Worm (Caenorhabditis elegans) whole organism, mixed stage, embryonic: ENCODE results near the gene ran-1.

Experiments
- M03D4.4 ChIP-seq: sonication (generic microtip); optimal IDR thresholded peaks from 2 replicates; lab custom pipeline; 2017; ENCODE audit warnings: mild to moderate bottlenecking, missing genetic modification characterization, missing compliant biosample characterization
- bed-3 ChIP-seq: fragments of 200-800 bp; sonication (Bioruptor generic); optimal IDR thresholded peaks from 3 replicates; lab custom pipeline; 2018; ENCODE audit warnings: mild to moderate bottlenecking, missing genetic modification characterization, moderate library complexity, missing compliant biosample characterization
- blmp-1 ChIP-seq: fragments of 150-350 bp; optimal IDR thresholded peaks from 2 replicates; lab custom pipeline; 2014; ENCODE audit warnings: missing biosample characterization, missing genetic modification characterization
- ceh-39 ChIP-seq: fragments of 150-350 bp; optimal IDR thresholded peaks from 2 replicates; lab custom pipeline; 2014; ENCODE audit warnings: missing biosample characterization, missing genetic modification characterization
- ceh-43 ChIP-seq: fragments of 200-800 bp; sonication (Bioruptor generic); optimal IDR thresholded peaks from 2 replicates; lab custom pipeline; 2018; ENCODE audit warnings: mild to moderate bottlenecking, missing genetic modification characterization, moderate library complexity, missing compliant biosample characterization
- ceh-83 ChIP-seq: fragments of 200-800 bp; sonication (Bioruptor generic); optimal IDR thresholded peaks from 2 replicates; lab custom pipeline; 2018; ENCODE audit warnings: mild to moderate bottlenecking, missing genetic modification characterization, missing compliant biosample characterization
- ces-1 ChIP-seq: fragments of 150-350 bp; optimal IDR thresholded peaks from 2 replicates; lab custom pipeline; 2014; ENCODE audit warnings: missing biosample characterization, missing genetic modification reagents, missing genetic modification characterization
- cnd-1 ChIP-seq: fragments of 200-800 bp; sonication (Bioruptor generic); optimal IDR thresholded peaks from 2 replicates; lab custom pipeline; 2018; ENCODE audit warnings: mild to moderate bottlenecking, missing genetic modification characterization, missing compliant biosample characterization
- drap-1 ChIP-seq: fragments of 200-800 bp; sonication (Bioruptor generic); optimal IDR thresholded peaks from 3 replicates; lab custom pipeline; 2018; ENCODE audit warnings: mild to moderate bottlenecking, missing genetic modification characterization, missing compliant biosample characterization
- elt-1 ChIP-seq: sonication (generic microtip); optimal IDR thresholded peaks from 2 replicates; lab custom pipeline; 2017; ENCODE audit warnings: missing genetic modification characterization, mild to moderate bottlenecking, missing compliant biosample characterization, antibody characterized with exemption, moderate library complexity, borderline replicate concordance; ENCODE audit not compliant: insufficient read depth
- elt-3 ChIP-seq: fragments of 150-350 bp; optimal IDR thresholded peaks from 2 replicates; lab custom pipeline; 2014; ENCODE audit warnings: missing biosample characterization, missing genetic modification characterization
- flh-1 ChIP-seq: fragments of 200-800 bp; sonication (Bioruptor generic); optimal IDR thresholded peaks from 2 replicates; lab custom pipeline; 2018; ENCODE audit warnings: mild to moderate bottlenecking, missing genetic modification characterization, moderate library complexity, missing compliant biosample characterization
- ham-2 ChIP-seq: fragments of 200-800 bp; sonication (Bioruptor generic); optimal IDR thresholded peaks from 2 replicates; lab custom pipeline; 2018; ENCODE audit warnings: mild to moderate bottlenecking, missing genetic modification characterization, missing compliant biosample characterization
- hlh-1 ChIP-seq: fragments of 150-350 bp; optimal IDR thresholded peaks from 2 replicates; lab custom pipeline; 2014; ENCODE audit warnings: missing biosample characterization, missing genetic modification reagents, missing genetic modification characterization
- lin-13 ChIP-seq: fragments of 150-350 bp; optimal IDR thresholded peaks from 2 replicates; lab custom pipeline; 2014; ENCODE audit warnings: missing biosample characterization, missing genetic modification characterization
- lin-32 ChIP-seq: fragments of 200-800 bp; sonication (Bioruptor generic); optimal IDR thresholded peaks from 2 replicates; lab custom pipeline; 2018; ENCODE audit warnings: mild to moderate bottlenecking, missing genetic modification characterization, missing compliant biosample characterization
- lsy-2 ChIP-seq: fragments of 150-350 bp; optimal IDR thresholded peaks from 2 replicates; lab custom pipeline; 2014; ENCODE audit warnings: missing biosample characterization, missing genetic modification characterization
- mab-5 ChIP-seq: fragments of 150-350 bp; optimal IDR thresholded peaks from 2 replicates; lab custom pipeline; 2014; ENCODE audit warnings: missing biosample characterization, missing genetic modification characterization
- mep-1 ChIP-seq: fragments of 150-350 bp; optimal IDR thresholded peaks from 2 replicates; lab custom pipeline; 2017; ENCODE audit warnings: missing biosample characterization, missing genetic modification reagents, missing genetic modification characterization, inconsistent platforms
- mls-2 ChIP-seq: sonication (generic microtip); optimal IDR thresholded peaks from 2 replicates; lab custom pipeline; 2016; ENCODE audit warnings: mild to moderate bottlenecking, missing genetic modification characterization, moderate library complexity, missing compliant biosample characterization
- nhr-12 ChIP-seq: fragments of 150-350 bp; optimal IDR thresholded peaks from 2 replicates; lab custom pipeline; 2014; ENCODE audit warnings: missing biosample characterization, missing genetic modification characterization
- nhr-2 ChIP-seq: fragments of 150-350 bp; optimal IDR thresholded peaks from 2 replicates; lab custom pipeline; 2014; ENCODE audit warnings: missing biosample characterization, missing genetic modification characterization
- nhr-237 ChIP-seq: fragments of 150-350 bp; optimal IDR thresholded peaks from 2 replicates; lab custom pipeline; 2014; ENCODE audit warnings: missing biosample characterization, missing genetic modification characterization
- nhr-28 ChIP-seq: fragments of 150-350 bp; optimal IDR thresholded peaks from 2 replicates; lab custom pipeline; 2014; ENCODE audit warnings: missing biosample characterization, missing genetic modification characterization
- nhr-76 ChIP-seq: sonication (generic microtip); optimal IDR thresholded peaks from 2 replicates; lab custom pipeline; 2017; ENCODE audit warnings: missing biosample characterization, missing genetic modification characterization
- pha-4 ChIP-seq: fragments of 150-350 bp; optimal IDR thresholded peaks from 2 replicates; lab custom pipeline; 2018; ENCODE audit warnings: missing biosample characterization, missing genetic modification reagents, missing genetic modification characterization
- sem-2 ChIP-seq: fragments of 200-800 bp; sonication (Bioruptor generic); optimal IDR thresholded peaks from 2 replicates; lab custom pipeline; 2018; ENCODE audit warnings: mild to moderate bottlenecking, missing genetic modification characterization, missing compliant biosample characterization
- snpc-4 ChIP-seq: fragments of 150-350 bp; optimal IDR thresholded peaks from 2 replicates; lab custom pipeline; 2014; ENCODE audit warnings: missing biosample characterization, missing genetic modification characterization
- sptf-1 ChIP-seq: sonication (generic microtip); optimal IDR thresholded peaks from 2 replicates; lab custom pipeline; 2017; ENCODE audit warnings: mild to moderate bottlenecking, missing genetic modification characterization, moderate library complexity, missing compliant biosample characterization
- tbx-8 ChIP-seq: fragments of 200-800 bp; sonication (Bioruptor generic); optimal IDR thresholded peaks from 2 replicates; lab custom pipeline; 2018; ENCODE audit warnings: mild to moderate bottlenecking, missing genetic modification characterization, moderate library complexity, missing compliant biosample characterization
- unc-120 ChIP-seq: sonication (generic microtip); optimal IDR thresholded peaks from 2 replicates; lab custom pipeline; 2017; ENCODE audit warnings: missing genetic modification characterization, missing compliant biosample characterization; ENCODE audit not compliant: poor library complexity, severe bottlenecking
- unc-39 ChIP-seq: fragments of 150-350 bp; optimal IDR thresholded peaks from 2 replicates; lab custom pipeline; 2014; ENCODE audit warnings: missing biosample characterization, missing genetic modification characterization
- unc-62 ChIP-seq: fragments of 150-350 bp; optimal IDR thresholded peaks from 2 replicates; lab custom pipeline; 2014; ENCODE audit warnings: missing biosample characterization, missing genetic modification reagents, missing genetic modification characterization
- zip-8 ChIP-seq: fragments of 150-350 bp; optimal IDR thresholded peaks from 2 replicates; lab custom pipeline; 2014; ENCODE audit warnings: missing biosample characterization, missing genetic modification characterization
- ztf-11 ChIP-seq: fragments of 150-350 bp; optimal IDR thresholded peaks from 2 replicates; lab custom pipeline; 2014; ENCODE audit warnings: missing biosample characterization, missing genetic modification characterization

Gene ran-1

ce11 chrIII:10747620-10748479 lies at the start of gene ran-1, which contains the start of gene dkc-1:
ran-1 (minus strand) TSS chrIII:10747728.
dkc-1 (plus strand) TSS chrIII:10748429.
- TF ChIP-seq nhr-76 (tag; lab: Kevin White, UChicago): no peak
- TF ChIP-seq pha-4: peak; percentile 64
- TF ChIP-seq ham-2 (GFP tag; lab: Kevin White, UChicago): no peak
- TF ChIP-seq nhr-12 (tag; lab: Kevin White, UChicago): no peak
- TF ChIP-seq nhr-237: peak; percentile 45
- no peak for TF ChIP-seq cnd-1 (tag; lab: Kevin White, UChicago)
- no peak for TF ChIP-seq blmp-1 (tag; lab: Kevin White, UChicago)
- TF ChIP-seq mab-5 (tag; lab: Kevin White, UChicago): no peak
- TF ChIP-seq flh-1 (GFP tag; lab: Kevin White, UChicago): no peak
- TF ChIP-seq ceh-83 (GFP tag; lab: Kevin White, UChicago): peak; percentile 13
- TF ChIP-seq bed-3 (GFP tag; lab: Kevin White, UChicago): no peak
- no peak for TF ChIP-seq ceh-43 (GFP tag; lab: Kevin White, UChicago)
- no peak for TF ChIP-seq elt-1 (tag; lab: Kevin White, UChicago)
- TF ChIP-seq M03D4.4 (tag; lab: Kevin White, UChicago): peak; percentile 10
- peak; percentile 64 for TF ChIP-seq unc-120 (tag; lab: Kevin White, UChicago)
- peak; percentile 55 for TF ChIP-seq lsy-2 (tag; lab: Kevin White, UChicago)
- peak; percentile 80 for TF ChIP-seq ceh-39 (tag; lab: Kevin White, UChicago)
- peak; percentile 32 for TF ChIP-seq lin-13
- TF ChIP-seq ztf-11 (tag; lab: Kevin White, UChicago): no peak
- peak; percentile 23 for TF ChIP-seq ces-1 (GFP tag; lab: Kevin White, UChicago)
- no peak for TF ChIP-seq zip-8 (tag; lab: Kevin White, UChicago)
- TF ChIP-seq sem-2: no peak
- TF ChIP-seq nhr-2 (tag; lab: Kevin White, UChicago): no peak
- TF ChIP-seq mep-1 (tag; lab: Kevin White, UChicago): peak; percentile 96
- no peak for TF ChIP-seq unc-62 (GFP tag; lab: Kevin White, UChicago)
- no peak for TF ChIP-seq elt-3 (tag; lab: Kevin White, UChicago)
- TF ChIP-seq hlh-1: no peak
- TF ChIP-seq mls-2 (tag; lab: Kevin White, UChicago): no peak
- TF ChIP-seq sptf-1 (tag; lab: Kevin White, UChicago): peak; percentile 56
- TF ChIP-seq lin-32 (GFP tag; lab: Kevin White, UChicago): no peak
- TF ChIP-seq tbx-8 (GFP tag; lab: Kevin White, UChicago): no peak
- TF ChIP-seq snpc-4: no peak

- TF ChIP-seq drap-1 (GFP tag; lab: Kevin White, UChicago) (no peak), mab-5 (tag; lab: Kevin White, UChicago) (no peak), sem-2 (no peak), ceh-43 (GFP tag; lab: Kevin White, UChicago) (no peak), cnd-1 (tag; lab: Kevin White, UChicago) (no peak), nhr-237 (no peak), elt-1 (tag; lab: Kevin White, UChicago) (no peak), ces-1 (GFP tag; lab: Kevin White, UChicago) (no peak)
These were observed 46.5 kb upstream of the ran-1 start, which contains the start of gene clec-163 for ce11 chrIII:10794049-10794448. clec-163 (plus strand) TSS chrIII:10794349.

- no peak for TF ChIP-seq lin-32 (GFP tag; lab: Kevin White, UChicago)
- TF ChIP-seq ceh-43 (GFP tag; lab: Kevin White, UChicago): no peak
- no peak for TF ChIP-seq tbx-8 (GFP tag; lab: Kevin White, UChicago)
- TF ChIP-seq mep-1 (tag; lab: Kevin White, UChicago): no peak
- TF ChIP-seq ces-1 (GFP tag; lab: Kevin White, UChicago): no peak
- TF ChIP-seq zip-8 (tag; lab: Kevin White, UChicago): no peak
- no peak for TF ChIP-seq pha-4
- no peak for TF ChIP-seq elt-1 (tag; lab: Kevin White, UChicago)
- TF ChIP-seq flh-1 (GFP tag; lab: Kevin White, UChicago): no peak
- no peak for TF ChIP-seq nhr-28
- TF ChIP-seq unc-39 (tag; lab: Kevin White, UChicago): no peak
- no peak for TF ChIP-seq ceh-39 (tag; lab: Kevin White, UChicago)
- TF ChIP-seq hlh-1: no peak
- no peak for TF ChIP-seq nhr-237
- no peak for TF ChIP-seq mls-2 (tag; lab: Kevin White, UChicago)
- TF ChIP-seq sem-2: no peak
- no peak for TF ChIP-seq blmp-1 (tag; lab: Kevin White, UChicago)
- no peak for TF ChIP-seq nhr-76 (tag; lab: Kevin White, UChicago)
- TF ChIP-seq, all 35 proteins: peak for 0
These were observed 43.7 kb upstream of the ran-1 start for ce11 chrIII:10791233-10791632.
